Fruit fly (Drosophila melanogaster): ENCODE data around the gene chp.

chp gene

dm6 chr3R:31223971-31224860 is 13.7 kb upstream of the chp start (continued):
- TF ChIP-seq Dll (GFP tag; IDR thresholded peaks at IDR 0.05; ENCODE audit: partially characterized antibody) (0 out of 4 replicates have a peak, but pooled peaks have one; percentile 1), CG15479 (GFP tag; optimal IDR thresholded peaks at IDR 0.05) (peak; percentile 64), D19B (GFP tag; optimal IDR thresholded peaks at IDR 0.05) (peak; percentile 87), maf-S (GFP tag; optimal IDR thresholded peaks at IDR 0.05) (no peak)

dm6 chr3R:31222890-31223569 is 12.5 kb upstream of the chp start:
- no peak for TF ChIP-seq toy (GFP tag; IDR thresholded peaks at IDR 0.05)
- no peak for TF ChIP-seq CG2875 (GFP tag; optimal IDR thresholded peaks at IDR 0.05)
- peak; percentile 26 for TF ChIP-seq CG8281 (tag; optimal IDR thresholded peaks at IDR 0.05)
- TF ChIP-seq CG16779 (GFP tag; IDR thresholded peaks at IDR 0.05) = peak; percentile 9; the same call in 1 of the 2 replicates
- TF ChIP-seq CG32532 (GFP tag; IDR thresholded peaks at IDR 0.05) = no peak
- TF ChIP-seq CG6813 (GFP tag; optimal IDR thresholded peaks at IDR 0.05) = no peak
- TF ChIP-seq Deaf1 (tag; optimal IDR thresholded peaks at IDR 0.05) = peak; percentile 8
- TF ChIP-seq CG13894 (tag; optimal IDR thresholded peaks at IDR 0.05) = peak; percentile 93
- 0 out of 4 replicates have a peak, but pooled peaks have one; percentile 3 for TF ChIP-seq chinmo (GFP tag; IDR thresholded peaks at IDR 0.05; ENCODE audit: partially characterized antibody)
- no peak for TF ChIP-seq Atf3 (GFP tag; optimal IDR thresholded peaks at IDR 0.05)
- TF ChIP-seq danr (GFP tag; IDR thresholded peaks at IDR 0.05) = no peak
- no peak for TF ChIP-seq sr (GFP tag; IDR thresholded peaks at IDR 0.05)
- no peak for TF ChIP-seq CG8388 (GFP tag; optimal IDR thresholded peaks at IDR 0.05)
- TF ChIP-seq abd-A (tag; optimal IDR thresholded peaks at IDR 0.05) = peak; percentile 98
- TF ChIP-seq PHDP (tag; optimal IDR thresholded peaks at IDR 0.05) = no peak
- TF ChIP-seq CG17361 (GFP tag; IDR thresholded peaks at IDR 0.05) = no peak
- TF ChIP-seq amos (GFP tag; IDR thresholded peaks at IDR 0.05; ENCODE audit: partially characterized antibody) = peak; percentile 21; the same call in 1 of the 2 replicates
- peak; percentile 33 for TF ChIP-seq Hey (tag; optimal IDR thresholded peaks at IDR 0.05)
- TF ChIP-seq Med (GFP tag) = peak; percentile 23
- no peak for TF ChIP-seq CG9437 (GFP tag; optimal IDR thresholded peaks at IDR 0.05)
- TF ChIP-seq HmgZ (tag; optimal IDR thresholded peaks at IDR 0.05) = no peak
- TF ChIP-seq CG4360 (GFP tag; IDR thresholded peaks at IDR 0.05) = 0 out of 2 replicates have a peak, but pooled peaks have one; percentile 2
- TF ChIP-seq zen (tag; optimal IDR thresholded peaks at IDR 0.05) = peak; percentile 62
- TF ChIP-seq Ptx1 (GFP tag; IDR thresholded peaks at IDR 0.05) = no peak
- no peak for TF ChIP-seq CG7357 (GFP tag; IDR thresholded peaks at IDR 0.05)
- no peak for TF ChIP-seq Myb (GFP tag; optimal IDR thresholded peaks at IDR 0.05)
- no peak for TF ChIP-seq tna (GFP tag; IDR thresholded peaks at IDR 0.05; ENCODE audit: partially characterized antibody)
- no peak for TF ChIP-seq Hr78 (GFP tag; optimal IDR thresholded peaks at IDR 0.05)
- TF ChIP-seq CG17328 (GFP tag; IDR thresholded peaks at IDR 0.05) = no peak
- TF ChIP-seq Rfx (GFP tag; IDR thresholded peaks at IDR 0.05) = peak; percentile 57; the same call in 1 of the 2 replicates
- no peak for TF ChIP-seq NC2β (GFP tag; optimal IDR thresholded peaks at IDR 0.05)
- no peak for TF ChIP-seq Doc3 (GFP tag; IDR thresholded peaks at IDR 0.05; ENCODE audit: partially characterized antibody)
- peak; percentile 78 for TF ChIP-seq cad (GFP tag; optimal IDR thresholded peaks at IDR 0.05)
- no peak for TF ChIP-seq Dfd (GFP tag; optimal IDR thresholded peaks at IDR 0.05)
- TF ChIP-seq CG15479 (GFP tag; optimal IDR thresholded peaks at IDR 0.05) = peak; percentile 77
- no peak for TF ChIP-seq CG10979 (tag; optimal IDR thresholded peaks at IDR 0.05)
- TF ChIP-seq HmgD (GFP tag; optimal IDR thresholded peaks at IDR 0.05) = no peak
- no peak for TF ChIP-seq CG3995 (GFP tag; optimal IDR thresholded peaks at IDR 0.05)
- TF ChIP-seq scrt (GFP tag; optimal IDR thresholded peaks at IDR 0.05) = peak; percentile 89

Measured in whole organism, embryonic.